Worm (Caenorhabditis elegans) whole organism, dauer: Measurements from ENCODE around the gene tceb-3.

Experiments used
- unc-62 ChIP-seq: sonication (generic microtip); optimal IDR thresholded peaks from 2 replicates; lab custom pipeline; 2017; ENCODE audit warnings: missing biosample characterization, missing genetic modification reagents, missing genetic modification characterization

tceb-3 gene

ce11 chrII:10947317-10947716, at the start of gene tceb-3, which contains the start of gene gskl-1:
Gene tceb-3 (minus strand): TSS chrII:10947417.
Gene gskl-1 (plus strand): TSS chrII:10947559.
- no peak for TF ChIP-seq unc-62 (GFP tag; lab: Kevin White, UChicago)

DNA sequence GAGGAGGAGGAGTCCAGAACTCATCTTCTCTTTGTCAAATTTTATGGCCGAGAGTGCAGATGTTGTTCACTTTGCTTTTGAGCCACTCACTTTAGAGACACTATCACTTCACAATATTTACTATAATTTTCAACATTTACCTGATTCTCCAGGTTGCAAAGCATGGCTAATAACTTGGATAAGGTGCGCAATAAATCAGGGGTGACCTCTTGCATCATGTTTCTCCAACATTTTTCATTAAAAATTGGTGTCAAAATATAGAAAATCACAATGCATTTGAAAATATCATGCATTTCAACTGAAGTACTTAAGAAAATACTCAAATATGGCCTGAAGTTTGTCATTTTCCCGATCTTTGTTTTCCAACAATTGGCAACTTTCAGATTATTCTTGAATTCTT, 48.4 kb upstream of the tceb-3 start:
- TF ChIP-seq unc-62 (GFP tag; lab: Kevin White, UChicago), result no peak

DNA sequence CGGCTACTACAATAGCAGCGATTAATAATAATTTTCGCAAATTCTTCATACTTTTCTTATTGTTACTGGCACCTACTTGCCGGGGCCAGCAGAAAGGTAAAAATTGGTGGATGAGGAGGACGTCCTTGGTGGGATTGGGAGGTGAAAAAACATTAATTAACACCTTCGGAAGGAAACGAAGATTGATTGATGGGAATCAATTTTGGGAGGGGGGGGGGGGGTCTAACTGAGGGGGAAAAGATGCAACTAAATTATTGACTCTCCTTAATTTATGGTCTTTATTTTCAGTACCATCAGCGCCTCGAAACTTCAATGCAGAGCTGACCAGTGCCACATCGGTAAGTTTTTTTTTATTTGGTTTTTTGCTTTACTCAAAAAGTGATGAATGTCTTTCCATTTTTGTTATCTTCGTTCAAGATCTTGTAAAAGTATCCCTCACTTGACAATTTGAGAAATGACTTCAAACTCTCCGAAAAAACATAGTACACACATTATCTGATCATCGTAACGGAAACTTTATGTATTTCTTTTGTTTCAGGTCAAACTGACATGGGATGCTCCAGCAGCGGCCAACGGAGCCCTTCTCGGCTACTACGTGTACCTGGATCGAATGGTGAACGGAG, 46.5 kb upstream of the tceb-3 start:
- no peak for TF ChIP-seq unc-62 (GFP tag; lab: Kevin White, UChicago)

DNA sequence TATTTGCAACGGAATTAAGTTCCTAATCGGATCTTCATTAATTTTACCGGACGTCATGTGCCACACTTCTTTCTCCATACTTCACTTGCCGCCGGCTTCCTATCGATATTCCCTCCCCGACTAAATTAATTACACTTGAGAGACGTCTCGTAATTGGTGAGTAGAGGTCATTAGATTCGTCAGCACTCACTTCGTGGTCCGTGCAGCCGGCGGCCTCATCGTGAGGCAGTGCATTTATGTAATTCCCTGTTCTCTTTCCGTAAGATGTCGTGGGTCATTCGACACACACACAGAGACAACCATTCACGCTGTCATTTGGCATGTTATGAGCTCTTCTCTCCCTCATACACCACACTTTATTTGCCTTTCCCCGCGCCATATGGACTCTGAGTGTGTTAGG, 43.4 kb upstream of the tceb-3 start:
- no peak for TF ChIP-seq unc-62 (GFP tag; lab: Kevin White, UChicago)

DNA sequence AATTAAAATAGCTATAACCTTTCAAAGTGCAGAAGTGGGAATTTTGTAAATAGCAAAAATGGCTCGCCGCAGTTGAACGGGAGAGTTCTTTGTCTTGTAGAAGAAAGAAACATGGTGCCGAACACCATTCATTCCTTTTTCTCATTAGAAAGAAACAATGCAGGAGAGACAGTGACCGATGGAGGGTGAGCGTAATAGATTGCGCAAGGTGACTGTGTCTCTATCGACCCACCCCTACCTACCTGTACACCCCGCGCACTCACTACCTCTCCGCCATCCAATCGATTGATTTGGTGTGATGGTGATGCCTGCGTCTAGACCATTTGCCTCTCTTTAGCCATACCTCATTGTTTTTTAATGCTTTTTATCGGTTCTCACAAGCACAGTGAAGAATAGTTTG, 42.0 kb upstream of the tceb-3 start:
- TF ChIP-seq unc-62 (GFP tag; lab: Kevin White, UChicago), result no peak

DNA sequence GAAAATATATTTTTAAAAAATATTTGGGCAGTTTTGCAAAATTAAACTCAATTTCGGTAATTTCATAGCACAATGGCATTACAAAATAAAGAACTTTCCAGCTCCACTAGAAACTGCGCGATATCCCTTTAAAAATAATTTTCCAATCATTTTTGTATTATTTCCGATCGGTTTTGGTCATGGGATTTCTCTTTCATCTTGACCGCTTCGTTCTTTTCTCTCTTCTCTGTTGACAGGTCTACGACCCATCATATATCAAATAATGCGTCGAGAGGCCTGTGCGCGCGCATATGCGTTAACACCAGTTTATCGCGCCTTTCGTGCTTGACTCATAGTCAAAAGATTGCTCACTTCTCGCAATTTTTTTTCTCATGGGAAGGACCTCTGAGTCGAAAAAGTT, 41.4 kb upstream of the tceb-3 start:
- TF ChIP-seq unc-62 (GFP tag; lab: Kevin White, UChicago), result no peak

- TF ChIP-seq unc-62 (GFP tag; lab: Kevin White, UChicago), result no peak
Measured at ce11 chrII:10986461-10987090, 39.4 kb upstream of the tceb-3 start.

ce11 chrII:10982017-10982416, 34.8 kb upstream of the tceb-3 start:
- TF ChIP-seq unc-62 (GFP tag; lab: Kevin White, UChicago), result no peak

ce11 chrII:10975239-10975638, 28.0 kb upstream of the tceb-3 start, which contains the start of gene ptp-3:
Gene ptp-3 (plus strand): TSS chrII:10975539.
- no peak for TF ChIP-seq unc-62 (GFP tag; lab: Kevin White, UChicago)

- no peak for TF ChIP-seq unc-62 (GFP tag; lab: Kevin White, UChicago)
Measured at ce11 chrII:10971677-10972076, 24.5 kb upstream of the tceb-3 start.

- TF ChIP-seq unc-62 (GFP tag; lab: Kevin White, UChicago), result no peak
Measured at ce11 chrII:10970625-10971024, 23.4 kb upstream of the tceb-3 start.

ce11 chrII:10964748-10965147, 17.5 kb upstream of the tceb-3 start:
- TF ChIP-seq unc-62 (GFP tag; lab: Kevin White, UChicago), result no peak

ce11 chrII:10959676-10960075, 12.5 kb upstream of the tceb-3 start:
- TF ChIP-seq unc-62 (GFP tag; lab: Kevin White, UChicago), result no peak

DNA sequence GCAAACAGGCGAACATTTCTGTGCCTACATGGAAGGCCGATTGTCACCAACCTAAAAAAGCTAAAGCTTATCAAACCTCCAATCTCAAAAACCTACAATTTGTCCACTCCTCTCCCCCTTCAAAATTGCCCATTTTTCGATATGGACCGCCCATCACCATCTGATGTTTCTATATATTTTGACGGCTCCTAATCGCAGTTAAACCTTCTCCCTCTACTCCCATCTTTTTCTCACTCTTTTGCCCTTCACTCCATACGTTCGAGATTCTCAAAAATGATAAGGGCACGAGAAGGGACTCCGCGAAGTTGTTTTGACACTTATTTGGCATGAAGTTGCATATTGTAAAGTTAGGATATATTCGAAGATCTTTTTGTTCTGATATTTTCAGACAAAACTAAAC, 11.9 kb upstream of the tceb-3 start:
- no peak for TF ChIP-seq unc-62 (GFP tag; lab: Kevin White, UChicago)

DNA sequence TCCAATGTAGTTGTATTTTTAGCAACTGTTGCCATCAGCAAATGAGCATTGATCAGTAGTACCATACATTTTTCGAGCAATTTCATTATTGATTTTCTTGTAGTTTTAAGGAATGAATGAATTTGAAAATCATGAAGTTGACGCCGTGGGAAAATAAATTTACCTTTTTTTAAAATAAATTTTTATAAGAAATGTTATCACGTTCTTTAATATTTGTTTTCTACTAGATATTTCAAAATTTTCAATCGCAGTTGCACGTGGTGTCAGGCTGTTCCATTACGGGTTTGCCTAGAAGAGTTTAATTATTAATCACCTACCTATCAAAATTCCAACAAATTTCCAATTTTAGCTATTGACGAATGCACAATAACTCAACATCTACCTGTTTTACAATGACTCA, 9.6 kb upstream of the tceb-3 start, which contains the start of gene R03D7.8:
R03D7.8 (minus strand) TSS at position 101 of the 400 bp plus-strand sequence.
- no peak for TF ChIP-seq unc-62 (GFP tag; lab: Kevin White, UChicago)

DNA sequence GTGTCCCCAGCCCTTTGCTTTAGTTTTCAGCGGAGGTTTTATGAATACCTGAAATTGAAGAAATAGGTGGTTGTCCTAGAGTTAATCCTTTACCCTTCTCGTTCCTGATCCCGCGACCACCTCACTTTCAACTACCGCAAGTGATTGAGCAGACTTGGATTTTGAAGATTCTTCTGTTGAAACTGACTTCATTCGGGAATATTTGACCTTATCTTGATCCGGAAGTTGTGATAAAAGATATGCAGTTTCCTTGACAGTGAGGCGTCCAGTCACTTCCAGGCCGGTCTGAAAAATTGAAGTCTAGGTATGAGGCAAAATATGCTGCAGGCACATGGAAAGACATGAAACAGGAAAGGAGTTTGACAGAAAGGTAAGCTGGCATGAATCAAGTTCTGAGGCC, 7.9 kb upstream of the tceb-3 start:
- no peak for TF ChIP-seq unc-62 (GFP tag; lab: Kevin White, UChicago)

ce11 chrII:10953065-10953464, 5.8 kb upstream of the tceb-3 start, which contains the start of gene nos-1:
Gene nos-1 (minus strand): TSS chrII:10953165.
- no peak for TF ChIP-seq unc-62 (GFP tag; lab: Kevin White, UChicago)
